Fruit fly (Drosophila melanogaster): ENCODE data around the gene CG1575.
A peak's percentile ranks its signal among the peaks of the same experiment; 100 is the strongest.

Gene CG1575

dm6 chrX:8125224-8125649, 8.4 kb downstream of the CG1575 start:
- TF ChIP-seq usp (GFP tag; optimal IDR thresholded peaks at IDR 0.05) (no peak), EcR (GFP tag; optimal IDR thresholded peaks at IDR 0.05) (no peak), pan (optimal IDR thresholded peaks at IDR 0.05) (no peak), psq (optimal IDR thresholded peaks at IDR 0.05) (no peak), Dll (optimal IDR thresholded peaks at IDR 0.05) (no peak), CG8478 (optimal IDR thresholded peaks at IDR 0.05) (no peak)

dm6 chrX:8126149-8126548, 9.3 kb downstream of the CG1575 start:
- no peak for TF ChIP-seq EcR (GFP tag; optimal IDR thresholded peaks at IDR 0.05)
- TF ChIP-seq Dll (optimal IDR thresholded peaks at IDR 0.05) = no peak
- TF ChIP-seq psq (optimal IDR thresholded peaks at IDR 0.05) = no peak
- TF ChIP-seq usp (GFP tag; optimal IDR thresholded peaks at IDR 0.05) = no peak
- TF ChIP-seq pan (optimal IDR thresholded peaks at IDR 0.05) = no peak
- no peak for TF ChIP-seq CG8478 (optimal IDR thresholded peaks at IDR 0.05)

dm6 chrX:8128133-8128532, 11.3 kb downstream of the CG1575 start:
- no peak for TF ChIP-seq psq (optimal IDR thresholded peaks at IDR 0.05)
- no peak for TF ChIP-seq CG8478 (optimal IDR thresholded peaks at IDR 0.05)
- no peak for TF ChIP-seq usp (GFP tag; optimal IDR thresholded peaks at IDR 0.05)
- TF ChIP-seq pan (optimal IDR thresholded peaks at IDR 0.05) = no peak
- no peak for TF ChIP-seq EcR (GFP tag; optimal IDR thresholded peaks at IDR 0.05)
- no peak for TF ChIP-seq Dll (optimal IDR thresholded peaks at IDR 0.05)

dm6 chrX:8129204-8129997, 12.6 kb downstream of the CG1575 start, which contains the start of gene CG2116:
TSS of gene CG2116 (plus strand) at chrX:8129812.
- TF ChIP-seq Dll (optimal IDR thresholded peaks at IDR 0.05) (no peak), psq (optimal IDR thresholded peaks at IDR 0.05) (no peak), CG8478 (optimal IDR thresholded peaks at IDR 0.05) (no peak), usp (GFP tag; optimal IDR thresholded peaks at IDR 0.05) (no peak), EcR (GFP tag; optimal IDR thresholded peaks at IDR 0.05) (no peak), pan (optimal IDR thresholded peaks at IDR 0.05) (no peak)

dm6 chrX:8131693-8132313, 15.0 kb downstream of the CG1575 start, which contains the start of gene CG10958:
TSS of gene CG10958 (plus strand) at chrX:8132285.
- no peak for TF ChIP-seq Dll (optimal IDR thresholded peaks at IDR 0.05)
- TF ChIP-seq EcR (GFP tag; optimal IDR thresholded peaks at IDR 0.05) = no peak
- no peak for TF ChIP-seq usp (GFP tag; optimal IDR thresholded peaks at IDR 0.05)
- no peak for TF ChIP-seq psq (optimal IDR thresholded peaks at IDR 0.05)
- TF ChIP-seq CG8478 (optimal IDR thresholded peaks at IDR 0.05) = no peak

dm6 chrX:8135420-8135874, 18.6 kb downstream of the CG1575 start, which contains the start of the genes cyr and CG2120:
TSS of gene cyr (minus strand) at chrX:8135713.
TSS of gene CG2120 (plus strand) at chrX:8135824.
- TF ChIP-seq psq (optimal IDR thresholded peaks at IDR 0.05) = no peak

dm6 chrX:8137285-8137684, 20.5 kb downstream of the CG1575 start:
- TF ChIP-seq usp (GFP tag; optimal IDR thresholded peaks at IDR 0.05) (no peak), CG8478 (optimal IDR thresholded peaks at IDR 0.05) (no peak), pan (optimal IDR thresholded peaks at IDR 0.05) (no peak), psq (optimal IDR thresholded peaks at IDR 0.05) (no peak), EcR (GFP tag; optimal IDR thresholded peaks at IDR 0.05) (no peak), Dll (optimal IDR thresholded peaks at IDR 0.05) (no peak)

dm6 chrX:8140707-8141106, 23.9 kb downstream of the CG1575 start:
- TF ChIP-seq psq (optimal IDR thresholded peaks at IDR 0.05) = no peak
- TF ChIP-seq Dll (optimal IDR thresholded peaks at IDR 0.05) = no peak
- no peak for TF ChIP-seq pan (optimal IDR thresholded peaks at IDR 0.05)
- no peak for TF ChIP-seq CG8478 (optimal IDR thresholded peaks at IDR 0.05)
- TF ChIP-seq EcR (GFP tag; optimal IDR thresholded peaks at IDR 0.05) = no peak
- TF ChIP-seq usp (GFP tag; optimal IDR thresholded peaks at IDR 0.05) = no peak

dm6 chrX:8141353-8142066, 24.7 kb downstream of the CG1575 start:
- no peak for TF ChIP-seq pan (optimal IDR thresholded peaks at IDR 0.05)
- TF ChIP-seq usp (GFP tag; optimal IDR thresholded peaks at IDR 0.05) = no peak
- peak; percentile 24 for TF ChIP-seq Dll (optimal IDR thresholded peaks at IDR 0.05)
- no peak for TF ChIP-seq EcR (GFP tag; optimal IDR thresholded peaks at IDR 0.05)
- peak; percentile 87 for TF ChIP-seq CG8478 (optimal IDR thresholded peaks at IDR 0.05)
- TF ChIP-seq psq (optimal IDR thresholded peaks at IDR 0.05) = no peak

- TF ChIP-seq pan (optimal IDR thresholded peaks at IDR 0.05) (no peak), EcR (GFP tag; optimal IDR thresholded peaks at IDR 0.05) (no peak), usp (GFP tag; optimal IDR thresholded peaks at IDR 0.05) (no peak), psq (optimal IDR thresholded peaks at IDR 0.05) (no peak), Dll (optimal IDR thresholded peaks at IDR 0.05) (no peak), CG8478 (optimal IDR thresholded peaks at IDR 0.05) (no peak)
These were observed 25.3 kb downstream of the CG1575 start, which contains the start of gene Smox for dm6 chrX:8142067-8142462. TSS of gene Smox (minus strand) at chrX:8142279.

- TF ChIP-seq EcR (GFP tag; optimal IDR thresholded peaks at IDR 0.05) (no peak), CG8478 (optimal IDR thresholded peaks at IDR 0.05) (no peak), pan (optimal IDR thresholded peaks at IDR 0.05) (no peak), Dll (optimal IDR thresholded peaks at IDR 0.05) (no peak), usp (GFP tag; optimal IDR thresholded peaks at IDR 0.05) (no peak), psq (optimal IDR thresholded peaks at IDR 0.05) (no peak)
These were observed 26.7 kb downstream of the CG1575 start, which contains the start of gene CG17982 for dm6 chrX:8143537-8143936. TSS of gene CG17982 (minus strand) at chrX:8143835.
